Fruit fly (Drosophila melanogaster): ENCODE measurements around the gene CG15386.

dm6 chr2L:2254950-2255349 is 37.9 kb upstream of the CG15386 start, which contains the start of gene Send1:
- TF ChIP-seq insv (optimal IDR thresholded peaks at IDR 0.05) (no peak), h (optimal IDR thresholded peaks at IDR 0.05) (no peak), ttk (optimal IDR thresholded peaks at IDR 0.05) (no peak), psq (optimal IDR thresholded peaks at IDR 0.05) (no peak), Myc (optimal IDR thresholded peaks at IDR 0.05) (no peak), Sin3A (optimal IDR thresholded peaks at IDR 0.05) (no peak)
